Worm (Caenorhabditis elegans): ENCODE results near the gene ceh-62.

The ceh-62 gene

DNA sequence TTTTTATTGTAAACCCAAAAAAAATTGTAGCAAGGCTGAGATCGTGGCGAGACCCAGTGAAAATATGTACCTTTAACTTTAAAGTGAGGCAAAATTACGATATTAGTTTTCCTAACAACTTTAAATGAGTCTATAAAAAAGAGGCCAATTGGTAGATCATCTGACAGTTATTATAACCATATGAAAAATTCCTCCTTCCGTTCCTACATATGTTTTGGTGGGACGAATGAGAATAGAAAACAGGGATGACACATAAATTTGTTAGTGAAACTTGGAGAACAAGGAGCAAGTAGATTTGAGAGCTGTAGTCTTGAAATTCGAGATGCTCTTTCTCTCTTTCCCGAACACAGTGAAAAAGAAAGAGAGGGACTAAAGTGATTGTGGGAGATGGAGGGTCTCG lies 40.3 kb upstream of the ceh-62 start:
- no peak for TF ChIP-seq mxl-1 (tag; optimal IDR thresholded peaks at IDR 0.05)
- no peak for TF ChIP-seq ztf-25 (GFP tag; IDR thresholded peaks at IDR 0.05)
- TF ChIP-seq hlh-12 (tag; optimal IDR thresholded peaks at IDR 0.05), result no peak
- no peak for TF ChIP-seq madf-10 (tag; optimal IDR thresholded peaks at IDR 0.05)
- no peak for TF ChIP-seq T26A5.8 (tag; optimal IDR thresholded peaks at IDR 0.05)
- no peak for TF ChIP-seq somi-1 (GFP tag; optimal IDR thresholded peaks at IDR 0.05)
- no peak for TF ChIP-seq sdz-38 (tag; optimal IDR thresholded peaks at IDR 0.05)
- no peak for TF ChIP-seq snpc-1.1 (tag; optimal IDR thresholded peaks at IDR 0.05; ENCODE audit: insufficient read depth)
- no peak for TF ChIP-seq mcd-1 (GFP tag; IDR thresholded peaks at IDR 0.05)
- TF ChIP-seq madf-8 (GFP tag; conservative IDR thresholded peaks at IDR 0.05), result no peak
- TF ChIP-seq ama-1 (optimal IDR thresholded peaks at IDR 0.05), result no peak
- no peak for TF ChIP-seq ama-1 (GFP tag; optimal IDR thresholded peaks at IDR 0.05)
- TF ChIP-seq F55B11.4 (tag; optimal IDR thresholded peaks at IDR 0.05; ENCODE audit: borderline replicate concordance, insufficient read depth), result no peak
- TF ChIP-seq aptf-2 (GFP tag; conservative IDR thresholded peaks at IDR 0.05), result no peak
- TF ChIP-seq attf-5 (GFP tag; optimal IDR thresholded peaks at IDR 0.05), result no peak
- TF ChIP-seq egl-44 (GFP tag; IDR thresholded peaks at IDR 0.05), result no peak
- TF ChIP-seq bed-1 (GFP tag; IDR thresholded peaks at IDR 0.05), result no peak
- no peak for TF ChIP-seq efl-1 (GFP tag; optimal IDR thresholded peaks at IDR 0.05)

DNA sequence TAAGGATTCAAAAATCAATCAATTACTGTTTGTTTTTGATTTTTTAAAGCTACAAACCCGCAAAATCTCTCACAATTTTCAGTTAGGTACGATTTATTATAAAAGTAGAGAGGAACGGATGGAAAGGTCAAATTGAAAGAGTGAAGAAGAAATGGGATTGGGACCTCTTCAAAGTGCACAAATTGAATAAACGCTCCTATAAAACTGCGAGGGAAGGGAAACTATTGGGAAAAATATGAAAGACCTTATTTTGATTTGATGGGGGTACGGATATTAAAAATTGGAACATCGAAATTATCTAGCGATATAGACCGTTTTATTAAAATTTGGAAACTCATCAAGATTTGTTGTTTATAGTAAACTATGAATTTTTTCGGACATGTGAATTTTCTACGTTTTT lies 38.8 kb upstream of the ceh-62 start:
- TF ChIP-seq ceh-79 (tag; optimal IDR thresholded peaks at IDR 0.05) (no peak), hsf-1 (GFP tag; IDR thresholded peaks at IDR 0.05) (no peak), attf-5 (GFP tag; optimal IDR thresholded peaks at IDR 0.05) (no peak), Y79H2A.3 (GFP tag; conservative IDR thresholded peaks at IDR 0.05) (no peak), ceh-91 (GFP tag; IDR thresholded peaks at IDR 0.05) (no peak), lin-40 (tag; optimal IDR thresholded peaks at IDR 0.05) (no peak), Y53G8AR.9 (GFP tag; conservative IDR thresholded peaks at IDR 0.05) (no peak), ceh-27 (GFP tag; optimal IDR thresholded peaks at IDR 0.05) (no peak), pbrm-1 (GFP tag; IDR thresholded peaks at IDR 0.05) (no peak)

DNA sequence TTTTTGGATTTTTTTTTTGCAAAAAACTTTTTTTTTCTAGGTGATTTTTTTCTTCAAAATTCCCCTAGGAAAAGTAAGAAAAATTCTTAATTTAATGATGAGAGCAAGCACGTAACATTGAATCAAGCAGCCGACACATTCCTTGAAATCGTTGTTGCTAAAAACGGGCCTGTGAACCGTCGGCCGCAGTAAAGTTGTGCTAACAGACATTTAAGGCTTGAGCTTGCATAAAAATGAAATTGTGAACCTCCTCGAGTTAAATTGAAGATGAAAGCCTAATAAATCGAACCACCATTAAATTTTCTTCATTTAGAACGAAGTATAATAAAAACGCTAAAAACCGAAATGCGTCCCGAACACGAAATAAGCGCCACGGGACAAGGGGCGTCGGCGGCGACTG lies 37.6 kb upstream of the ceh-62 start:
- no peak for TF ChIP-seq cebp-2 (GFP tag; IDR thresholded peaks at IDR 0.05)
- TF ChIP-seq repo-1 (tag; optimal IDR thresholded peaks at IDR 0.05), result no peak
- TF ChIP-seq cebp-1 (GFP tag; IDR thresholded peaks at IDR 0.05), result no peak
- TF ChIP-seq cebp-1 (tag; optimal IDR thresholded peaks at IDR 0.05), result no peak
- peak; percentile 65 for TF ChIP-seq snpc-1.1 (tag; optimal IDR thresholded peaks at IDR 0.05; ENCODE audit: insufficient read depth)
- no peak for TF ChIP-seq egl-18 (GFP tag; IDR thresholded peaks at IDR 0.05)
- TF ChIP-seq snpc-4 (GFP tag; optimal IDR thresholded peaks at IDR 0.05), result no peak
- peak in 2 of 4 experiments; percentile 29 to 57 for TF ChIP-seq snpc-4 (tag; optimal IDR thresholded peaks at IDR 0.05)
- TF ChIP-seq lin-40 (tag; optimal IDR thresholded peaks at IDR 0.05), result no peak
- no peak for TF ChIP-seq T26A5.8 (tag; optimal IDR thresholded peaks at IDR 0.05)
- no peak for TF ChIP-seq K11D2.4 (GFP tag; IDR thresholded peaks at IDR 0.05)
- no peak for TF ChIP-seq ceh-79 (tag; optimal IDR thresholded peaks at IDR 0.05)

DNA sequence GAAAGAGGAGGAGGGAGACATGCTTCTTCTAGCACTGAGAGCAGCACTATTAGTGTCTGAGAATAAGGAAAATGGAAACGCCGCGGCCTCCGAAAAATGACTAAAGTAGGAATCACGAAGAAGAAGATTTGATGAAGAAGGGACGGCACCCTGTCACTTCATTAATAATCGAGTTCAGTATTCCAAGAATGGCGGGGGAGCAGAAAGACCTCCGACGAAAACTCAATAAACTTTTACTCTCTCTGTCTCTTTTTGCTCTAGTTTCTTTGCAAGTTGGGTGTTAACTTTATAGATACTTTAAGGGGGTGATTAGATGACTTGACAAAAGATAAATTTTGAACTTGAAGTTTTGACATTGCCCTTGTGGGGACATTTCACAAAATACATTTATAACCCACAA lies 36.2 kb upstream of the ceh-62 start:
- no peak for TF ChIP-seq ztf-25 (GFP tag; IDR thresholded peaks at IDR 0.05)
- TF ChIP-seq zfh-2 (GFP tag; conservative IDR thresholded peaks at IDR 0.05), result peak; percentile 48; the same call in 1 of the 2 replicates
